Worm (Caenorhabditis elegans) whole organism, mixed stage, embryonic: ENCODE measurements around the gene sfxn-1.2.

ENCODE experiments used
- blmp-1 ChIP-seq: fragments of 150-350 bp; optimal IDR thresholded peaks from 2 replicates; lab custom pipeline; 2014; ENCODE audit warnings: missing biosample characterization, missing genetic modification characterization
- ceh-39 ChIP-seq: fragments of 150-350 bp; optimal IDR thresholded peaks from 2 replicates; lab custom pipeline; 2014; ENCODE audit warnings: missing biosample characterization, missing genetic modification characterization
- ceh-43 ChIP-seq: fragments of 200-800 bp; sonication (Bioruptor generic); optimal IDR thresholded peaks from 2 replicates; lab custom pipeline; 2018; ENCODE audit warnings: mild to moderate bottlenecking, missing genetic modification characterization, moderate library complexity, missing compliant biosample characterization
- ces-1 ChIP-seq: fragments of 150-350 bp; optimal IDR thresholded peaks from 2 replicates; lab custom pipeline; 2014; ENCODE audit warnings: missing biosample characterization, missing genetic modification reagents, missing genetic modification characterization
- elt-3 ChIP-seq: fragments of 150-350 bp; optimal IDR thresholded peaks from 2 replicates; lab custom pipeline; 2014; ENCODE audit warnings: missing biosample characterization, missing genetic modification characterization
- lin-13 ChIP-seq: fragments of 150-350 bp; optimal IDR thresholded peaks from 2 replicates; lab custom pipeline; 2014; ENCODE audit warnings: missing biosample characterization, missing genetic modification characterization
- lsy-2 ChIP-seq: fragments of 150-350 bp; optimal IDR thresholded peaks from 2 replicates; lab custom pipeline; 2014; ENCODE audit warnings: missing biosample characterization, missing genetic modification characterization
- mep-1 ChIP-seq: fragments of 150-350 bp; optimal IDR thresholded peaks from 2 replicates; lab custom pipeline; 2017; ENCODE audit warnings: missing biosample characterization, missing genetic modification reagents, missing genetic modification characterization, inconsistent platforms
- nhr-237 ChIP-seq: fragments of 150-350 bp; optimal IDR thresholded peaks from 2 replicates; lab custom pipeline; 2014; ENCODE audit warnings: missing biosample characterization, missing genetic modification characterization
- nhr-28 ChIP-seq: fragments of 150-350 bp; optimal IDR thresholded peaks from 2 replicates; lab custom pipeline; 2014; ENCODE audit warnings: missing biosample characterization, missing genetic modification characterization
- nhr-76 ChIP-seq: sonication (generic microtip); optimal IDR thresholded peaks from 2 replicates; lab custom pipeline; 2017; ENCODE audit warnings: missing biosample characterization, missing genetic modification characterization
- pha-4 ChIP-seq: fragments of 150-350 bp; optimal IDR thresholded peaks from 2 replicates; lab custom pipeline; 2018; ENCODE audit warnings: missing biosample characterization, missing genetic modification reagents, missing genetic modification characterization
- unc-62 ChIP-seq: fragments of 150-350 bp; optimal IDR thresholded peaks from 2 replicates; lab custom pipeline; 2014; ENCODE audit warnings: missing biosample characterization, missing genetic modification reagents, missing genetic modification characterization

ce11 chrII:11181250-11181704 is 4.6 kb upstream of the sfxn-1.2 start, which contains the start of gene bigr-1:
- TF ChIP-seq ceh-43 (GFP tag; lab: Kevin White, UChicago) (no peak), lsy-2 (no peak), ces-1 (GFP tag; lab: Kevin White, UChicago) (no peak), unc-62 (GFP tag; lab: Kevin White, UChicago) (no peak), ceh-39 (tag; lab: Kevin White, UChicago) (no peak), blmp-1 (tag; lab: Kevin White, UChicago) (no peak), nhr-237 (no peak), elt-3 (tag; lab: Kevin White, UChicago) (no peak), lin-13 (tag; lab: Kevin White, UChicago) (no peak), nhr-28 (tag; lab: Kevin White, UChicago) (no peak), nhr-76 (tag; lab: Kevin White, UChicago) (no peak), mep-1 (tag; lab: Kevin White, UChicago) (no peak), pha-4 (tag; lab: Kevin White, UChicago) (no peak)
